Fruit fly (Drosophila melanogaster): ENCODE measurements around the gene VhaSFD.

VhaSFD gene

DNA sequence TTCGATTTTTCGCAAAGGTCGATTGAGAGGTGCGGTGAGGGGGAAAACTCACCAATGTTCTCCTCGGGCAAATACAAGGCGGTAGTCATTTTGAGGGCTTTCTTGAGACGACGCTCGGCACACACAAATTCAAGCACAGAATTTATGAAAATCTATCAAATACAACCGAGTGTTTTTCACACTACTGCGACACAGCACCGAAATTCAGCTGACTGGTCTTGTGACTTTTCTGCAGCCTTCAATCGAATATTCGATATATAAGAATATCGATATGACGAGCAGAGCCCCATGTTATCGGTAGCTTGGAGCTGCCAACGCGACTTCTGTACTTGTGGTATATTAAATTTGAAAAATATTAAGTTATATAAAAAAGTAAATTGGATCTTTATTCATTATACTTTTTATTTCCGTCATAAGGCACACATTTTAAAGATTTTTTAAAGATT lies at the start of gene VhaSFD:
Gene VhaSFD, minus strand, starts transcription at position 249 of the 446 bp plus-strand sequence.
- no peak for TF ChIP-seq EcR (GFP tag; optimal IDR thresholded peaks at IDR 0.05)
- no peak for TF ChIP-seq CG8478 (optimal IDR thresholded peaks at IDR 0.05)
- no peak for TF ChIP-seq pan (optimal IDR thresholded peaks at IDR 0.05)
- no peak for TF ChIP-seq usp (GFP tag; optimal IDR thresholded peaks at IDR 0.05)
- no peak for TF ChIP-seq psq (optimal IDR thresholded peaks at IDR 0.05)
- no peak for TF ChIP-seq Dll (optimal IDR thresholded peaks at IDR 0.05)

- TF ChIP-seq CG8478 (optimal IDR thresholded peaks at IDR 0.05): no peak
- TF ChIP-seq psq (optimal IDR thresholded peaks at IDR 0.05): no peak
- TF ChIP-seq Dll (optimal IDR thresholded peaks at IDR 0.05): no peak
- no peak for TF ChIP-seq EcR (GFP tag; optimal IDR thresholded peaks at IDR 0.05)
- no peak for TF ChIP-seq pan (optimal IDR thresholded peaks at IDR 0.05)
- TF ChIP-seq usp (GFP tag; optimal IDR thresholded peaks at IDR 0.05): no peak
Observed at dm6 chr2L:16766070-16766752, 38.6 kb upstream of the VhaSFD start, which contains the start of gene Mhc. Gene Mhc (plus strand): TSS chr2L:16766566.

- no peak for TF ChIP-seq EcR (GFP tag; optimal IDR thresholded peaks at IDR 0.05)
- no peak for TF ChIP-seq usp (GFP tag; optimal IDR thresholded peaks at IDR 0.05)
- TF ChIP-seq CG8478 (optimal IDR thresholded peaks at IDR 0.05): no peak
- TF ChIP-seq pan (optimal IDR thresholded peaks at IDR 0.05): no peak
- TF ChIP-seq psq (optimal IDR thresholded peaks at IDR 0.05): no peak
- TF ChIP-seq Dll (optimal IDR thresholded peaks at IDR 0.05): no peak
Observed at dm6 chr2L:16764480-16764879, 36.9 kb upstream of the VhaSFD start.

DNA sequence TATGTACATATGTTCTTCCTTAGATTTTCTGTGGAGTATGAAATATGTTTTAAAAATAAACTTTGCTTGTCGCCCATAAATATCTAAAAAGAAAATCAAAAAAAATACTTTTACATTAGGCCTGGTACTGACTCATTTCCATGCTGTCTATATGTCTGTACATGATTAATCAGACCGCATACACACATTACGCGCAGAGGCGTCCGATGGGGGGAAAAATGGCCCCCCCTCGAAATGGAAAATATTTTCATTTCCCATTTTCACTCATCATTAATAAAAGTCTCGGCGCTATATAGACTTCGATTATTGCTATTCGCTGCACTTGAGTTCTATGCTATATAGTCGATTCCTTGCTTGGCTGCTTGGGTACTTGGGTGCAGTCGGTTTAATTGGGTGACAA lies 34.3 kb upstream of the VhaSFD start:
- TF ChIP-seq Dll (optimal IDR thresholded peaks at IDR 0.05) (no peak), CG8478 (optimal IDR thresholded peaks at IDR 0.05) (no peak)

DNA sequence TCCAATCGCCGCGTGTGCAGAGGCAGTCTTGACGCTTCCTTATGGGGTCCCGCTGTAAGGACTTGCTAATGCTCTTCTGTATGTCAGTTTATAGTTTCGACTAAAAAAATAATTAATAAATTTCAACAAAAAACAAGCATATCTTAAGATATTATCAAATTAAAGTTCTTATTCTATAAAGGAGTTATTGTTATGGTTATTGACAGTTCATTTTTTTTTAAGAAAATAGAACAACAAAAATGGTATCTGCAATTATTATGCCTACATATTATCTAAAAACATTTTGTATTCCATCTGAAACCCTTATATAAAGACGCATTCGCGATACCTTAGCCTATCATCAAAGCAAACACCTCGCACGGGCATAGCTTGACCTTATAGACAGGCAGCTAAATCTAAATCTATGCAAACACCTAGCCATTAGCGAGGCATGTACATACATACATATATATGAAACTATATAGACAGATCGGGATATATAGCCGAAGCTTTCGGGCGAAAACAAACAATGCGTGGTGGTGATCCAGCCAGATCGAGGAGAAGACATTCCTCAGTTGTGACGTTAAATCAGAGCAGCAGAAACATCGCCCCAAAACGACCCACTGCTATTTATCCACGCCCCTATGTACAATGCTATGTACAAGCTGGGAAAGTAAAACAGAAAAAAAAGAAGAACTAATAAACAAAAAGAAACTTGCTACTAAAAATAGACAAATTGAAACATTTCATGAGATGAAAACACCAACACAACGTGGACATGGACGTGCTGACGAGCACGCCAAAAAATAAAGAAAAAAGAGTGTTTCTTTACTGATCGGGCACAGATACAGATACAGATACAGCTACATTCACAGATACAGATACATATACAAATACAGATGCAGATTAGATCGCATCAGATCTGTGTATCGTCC lies 33.1 kb upstream of the VhaSFD start, which contains the start of gene ppk17:
Gene ppk17, minus strand, starts transcription at position 51 of the 914 bp plus-strand sequence.
- no peak for TF ChIP-seq psq (optimal IDR thresholded peaks at IDR 0.05)
- TF ChIP-seq EcR (GFP tag; optimal IDR thresholded peaks at IDR 0.05): no peak
- no peak for TF ChIP-seq Dll (optimal IDR thresholded peaks at IDR 0.05)
- TF ChIP-seq CG8478 (optimal IDR thresholded peaks at IDR 0.05): no peak
- TF ChIP-seq pan (optimal IDR thresholded peaks at IDR 0.05): no peak
- TF ChIP-seq usp (GFP tag; optimal IDR thresholded peaks at IDR 0.05): no peak

- no peak for TF ChIP-seq pan (optimal IDR thresholded peaks at IDR 0.05)
- TF ChIP-seq usp (GFP tag; optimal IDR thresholded peaks at IDR 0.05): no peak
- no peak for TF ChIP-seq EcR (GFP tag; optimal IDR thresholded peaks at IDR 0.05)
- no peak for TF ChIP-seq Dll (optimal IDR thresholded peaks at IDR 0.05)
- no peak for TF ChIP-seq CG8478 (optimal IDR thresholded peaks at IDR 0.05)
- TF ChIP-seq psq (optimal IDR thresholded peaks at IDR 0.05): no peak
Observed at dm6 chr2L:16754074-16754473, 26.4 kb upstream of the VhaSFD start, which contains the start of gene yellow-b. Gene yellow-b (plus strand): TSS chr2L:16754336.

DNA sequence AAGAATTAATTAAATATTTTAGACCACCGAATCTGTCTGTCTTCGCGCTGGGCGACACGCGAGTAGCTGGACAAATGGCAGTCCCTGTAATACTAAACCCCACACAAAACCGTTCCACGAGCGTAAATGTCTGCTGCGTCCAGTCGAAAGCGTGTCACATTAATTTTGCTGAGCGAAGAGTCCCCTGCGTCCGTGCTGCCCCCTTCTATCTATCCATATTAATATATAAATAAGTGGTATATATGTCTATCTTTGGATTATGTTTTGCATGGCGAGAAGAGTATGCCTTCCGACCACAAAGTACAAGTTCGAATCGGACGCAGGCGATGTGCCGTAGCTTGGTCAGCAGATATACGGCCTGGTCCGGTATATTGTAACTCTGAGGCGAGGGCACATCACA lies 24.7 kb upstream of the VhaSFD start:
- no peak for TF ChIP-seq psq (optimal IDR thresholded peaks at IDR 0.05)
- TF ChIP-seq CG8478 (optimal IDR thresholded peaks at IDR 0.05): no peak
- TF ChIP-seq Dll (optimal IDR thresholded peaks at IDR 0.05): no peak

DNA sequence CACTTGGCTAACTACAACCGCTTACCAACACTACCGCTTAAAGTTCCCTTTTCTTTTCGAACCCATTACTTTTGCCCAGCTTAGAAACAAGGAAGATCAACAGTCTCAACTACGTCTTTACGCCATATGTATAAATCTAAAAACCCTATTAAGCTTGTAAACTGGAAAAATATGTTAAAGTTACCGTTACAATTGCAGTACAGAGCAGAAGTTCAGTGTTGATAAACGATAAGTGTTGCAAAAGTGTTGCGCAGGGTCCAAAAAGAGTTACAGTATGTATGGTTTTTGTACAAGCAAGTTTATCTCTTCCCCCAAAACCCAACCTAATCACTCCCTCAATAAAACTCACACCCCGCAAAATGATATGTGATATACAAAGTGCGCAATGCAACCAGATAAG lies 19.5 kb upstream of the VhaSFD start:
- TF ChIP-seq EcR (GFP tag; optimal IDR thresholded peaks at IDR 0.05): no peak
- TF ChIP-seq pan (optimal IDR thresholded peaks at IDR 0.05): no peak
- TF ChIP-seq psq (optimal IDR thresholded peaks at IDR 0.05): no peak
- TF ChIP-seq Dll (optimal IDR thresholded peaks at IDR 0.05): no peak
- no peak for TF ChIP-seq CG8478 (optimal IDR thresholded peaks at IDR 0.05)
- TF ChIP-seq usp (GFP tag; optimal IDR thresholded peaks at IDR 0.05): no peak

dm6 chr2L:16743055-16743805 lies 15.6 kb upstream of the VhaSFD start, which contains the start of the genes LSm7 and BuGZ:
Gene LSm7 (minus strand): TSS chr2L:16743100.
Gene BuGZ (plus strand): TSS chr2L:16743405.
- no peak for TF ChIP-seq usp (GFP tag; optimal IDR thresholded peaks at IDR 0.05)

DNA sequence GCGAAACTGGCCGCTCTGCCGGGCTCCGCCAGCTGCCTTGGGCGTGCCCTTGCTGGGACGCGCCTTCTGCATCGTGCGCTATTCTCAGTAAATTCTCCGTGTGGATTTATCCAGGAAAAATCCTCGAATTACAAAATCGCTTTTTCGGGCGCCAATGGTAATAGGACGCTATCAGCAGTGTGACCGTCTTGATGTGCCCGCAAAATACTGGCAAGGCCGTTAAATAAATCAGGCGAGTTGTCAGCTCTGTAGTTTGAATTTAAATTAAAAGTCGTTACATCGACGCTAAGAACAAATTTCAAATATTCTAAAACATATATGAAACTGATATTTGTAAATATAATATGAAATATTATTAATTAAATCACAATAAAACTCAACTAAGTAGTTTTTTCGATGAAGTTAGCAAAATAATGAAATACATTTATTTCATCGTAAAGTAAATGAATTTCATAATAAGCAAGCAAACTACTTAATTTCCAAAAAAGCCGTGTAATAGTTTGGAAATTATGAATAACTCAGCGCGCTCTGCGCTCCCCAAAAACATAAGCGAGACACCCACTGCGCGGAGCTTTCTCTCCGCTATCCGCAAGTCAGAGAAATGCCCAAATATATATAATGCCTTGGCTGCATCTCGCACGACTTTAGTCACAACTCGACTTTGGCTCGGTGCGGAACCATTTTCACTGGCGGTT lies 10.7 kb upstream of the VhaSFD start, which contains the start of the genes glu and ChLD3:
Gene glu, minus strand, starts transcription at position 183 of the 695 bp plus-strand sequence.
Gene ChLD3, plus strand, starts transcription at position 645 of the 695 bp plus-strand sequence.
- TF ChIP-seq pan (optimal IDR thresholded peaks at IDR 0.05): no peak

DNA sequence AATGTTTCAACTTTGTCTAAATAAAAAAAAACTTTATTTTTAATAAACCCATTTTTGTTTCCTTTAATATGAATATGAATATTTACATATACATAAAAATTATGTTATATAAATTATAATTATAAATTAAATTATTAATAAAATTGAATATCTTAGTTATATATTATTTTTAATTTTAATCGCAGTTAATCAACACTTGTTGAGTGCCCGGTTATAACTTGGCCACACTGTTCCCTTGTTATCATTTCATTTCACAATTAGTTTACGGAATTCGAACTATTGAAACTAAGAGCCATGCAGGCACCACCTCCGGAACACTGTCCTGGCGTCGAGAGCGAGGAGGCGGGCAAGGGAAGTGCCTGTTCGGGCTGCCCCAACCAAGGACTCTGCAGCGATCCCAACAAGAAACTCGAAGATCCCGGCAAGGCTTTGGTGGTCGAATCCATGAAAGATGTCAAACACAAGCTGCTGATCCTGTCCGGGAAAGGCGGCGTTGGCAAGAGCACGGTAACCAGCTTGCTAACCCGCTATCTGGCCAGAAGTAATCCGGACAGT lies 4.8 kb upstream of the VhaSFD start, which contains the start of gene Nubp1:
Gene Nubp1, plus strand, starts transcription at position 213 of the 555 bp plus-strand sequence.
- TF ChIP-seq psq (optimal IDR thresholded peaks at IDR 0.05) (no peak), CG8478 (optimal IDR thresholded peaks at IDR 0.05) (no peak), pan (optimal IDR thresholded peaks at IDR 0.05) (no peak), usp (GFP tag; optimal IDR thresholded peaks at IDR 0.05) (no peak), Dll (optimal IDR thresholded peaks at IDR 0.05) (no peak), EcR (GFP tag; optimal IDR thresholded peaks at IDR 0.05) (no peak)

Data from whole organism.